Fruit fly (Drosophila melanogaster): Measurements from ENCODE around the gene CG17028.
A peak's percentile ranks its signal among the peaks of the same experiment; 100 is the strongest.

CG17028 gene

DNA sequence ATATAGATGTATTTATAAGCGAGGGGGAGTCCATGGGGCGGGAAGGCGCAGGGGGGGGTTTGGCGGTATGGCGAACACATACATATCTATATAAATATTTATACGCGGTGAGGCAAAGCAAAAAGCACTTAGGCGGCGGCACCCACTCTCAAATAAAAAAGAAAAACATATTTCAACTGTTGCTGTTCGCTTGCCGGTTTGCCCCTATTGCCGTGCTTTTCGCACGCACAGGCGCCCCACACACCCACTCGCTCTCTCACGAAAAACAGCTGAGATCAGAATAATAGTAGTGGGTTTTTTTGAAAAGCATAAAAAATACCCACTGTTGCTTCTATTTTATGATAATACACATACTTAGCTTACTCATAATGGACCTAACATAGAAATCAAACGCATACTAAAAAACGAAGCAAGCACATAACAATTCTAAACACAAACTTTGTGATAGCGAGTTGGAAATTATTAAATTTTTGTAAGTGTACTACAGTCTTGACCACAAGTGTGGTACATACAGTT, 22.9 kb downstream of the CG17028 start (continued):
- TF ChIP-seq Gug (GFP tag; IDR thresholded peaks at IDR 0.05) (peak; percentile 60), CG16779 (tag; optimal IDR thresholded peaks at IDR 0.05) (no peak), Lpt (GFP tag; optimal IDR thresholded peaks at IDR 0.05) (peak; percentile 76), topi (GFP tag; optimal IDR thresholded peaks at IDR 0.05) (peak; percentile 16), cyc (GFP tag; optimal IDR thresholded peaks at IDR 0.05) (peak; percentile 39), pdm3 (GFP tag; optimal IDR thresholded peaks at IDR 0.05) (peak; percentile 80), CG6163 (GFP tag; IDR thresholded peaks at IDR 0.05) (no peak; the same call in 2 of the 3 replicates), CG32006 (GFP tag; optimal IDR thresholded peaks at IDR 0.05) (peak; percentile 91), esn (GFP tag; optimal IDR thresholded peaks at IDR 0.05) (peak; percentile 48), svp (GFP tag) (peak; percentile 74), eg (GFP tag; IDR thresholded peaks at IDR 0.05) (peak; percentile 85), CG3032 (tag; optimal IDR thresholded peaks at IDR 0.05) (peak; percentile 9), Eip78C (GFP tag) (peak; percentile 78), CG7368 (GFP tag; optimal IDR thresholded peaks at IDR 0.05) (no peak), CG10631 (GFP tag; optimal IDR thresholded peaks at IDR 0.05) (peak; percentile 23), fkh (GFP tag; optimal IDR thresholded peaks at IDR 0.05) (peak; percentile 94), net (GFP tag; optimal IDR thresholded peaks at IDR 0.05) (peak; percentile 73), ss (GFP tag; optimal IDR thresholded peaks at IDR 0.05) (no peak), CG31627 (GFP tag; optimal IDR thresholded peaks at IDR 0.05) (peak; percentile 50), CG10669 (GFP tag; optimal IDR thresholded peaks at IDR 0.05) (no peak)

DNA sequence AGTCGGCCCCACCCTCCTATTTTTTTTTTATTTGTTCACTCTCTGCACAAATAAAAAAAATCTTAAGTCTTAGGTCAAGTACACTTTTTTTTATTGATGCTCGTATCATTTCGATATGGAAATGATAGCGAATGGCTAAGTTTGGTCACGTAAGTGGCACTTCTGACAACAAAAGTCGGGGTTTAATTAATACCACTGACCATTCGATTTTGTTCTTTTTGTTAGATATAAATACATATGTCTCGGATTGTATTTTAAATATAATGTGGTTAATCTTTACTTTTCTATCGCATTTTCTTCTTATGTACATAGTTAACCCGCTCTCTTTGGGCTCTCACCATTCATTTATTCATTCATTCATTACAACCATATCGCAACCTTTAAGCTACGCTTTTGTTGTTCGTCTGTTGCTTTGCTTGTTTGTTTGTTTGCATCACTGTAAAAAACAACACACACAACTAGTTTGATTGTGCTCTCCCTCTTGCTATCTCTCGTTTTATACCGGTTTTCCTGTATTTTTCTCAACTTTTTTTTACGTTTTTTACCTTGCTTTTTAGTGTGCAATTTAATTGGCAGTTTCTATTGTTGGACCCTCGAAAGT, 23.9 kb downstream of the CG17028 start:
- peak; percentile 30 for TF ChIP-seq Lpt (GFP tag; optimal IDR thresholded peaks at IDR 0.05)
- TF ChIP-seq dac (GFP tag; optimal IDR thresholded peaks at IDR 0.05), result peak; percentile 29
- peak; percentile 66 for TF ChIP-seq CG16779 (tag; optimal IDR thresholded peaks at IDR 0.05)
- peak; percentile 24 for TF ChIP-seq CG10669 (GFP tag; optimal IDR thresholded peaks at IDR 0.05)
- no peak for TF ChIP-seq Eip93F (GFP tag; optimal IDR thresholded peaks at IDR 0.05)
- no peak for TF ChIP-seq topi (GFP tag; optimal IDR thresholded peaks at IDR 0.05)
- TF ChIP-seq CG8632 (GFP tag; optimal IDR thresholded peaks at IDR 0.05), result no peak
- TF ChIP-seq OdsH (GFP tag; optimal IDR thresholded peaks at IDR 0.05), result peak; percentile 48
- no peak for TF ChIP-seq CG11902 (GFP tag; optimal IDR thresholded peaks at IDR 0.05)
- TF ChIP-seq fkh (GFP tag; optimal IDR thresholded peaks at IDR 0.05), result peak; percentile 39
- TF ChIP-seq achi (GFP tag; optimal IDR thresholded peaks at IDR 0.05), result peak; percentile 12
- peak; percentile 86 for TF ChIP-seq Eip78C (GFP tag)
- TF ChIP-seq CG3919 (GFP tag; optimal IDR thresholded peaks at IDR 0.05), result peak; percentile 10
- TF ChIP-seq CG8119 (GFP tag; IDR thresholded peaks at IDR 0.05), result peak; percentile 77
- TF ChIP-seq CG3032 (tag; optimal IDR thresholded peaks at IDR 0.05), result peak; percentile 8
- TF ChIP-seq CG10631 (GFP tag; optimal IDR thresholded peaks at IDR 0.05), result peak; percentile 9
- 0 out of 2 replicates have a peak, but pooled peaks have one; percentile 30 for TF ChIP-seq Gug (GFP tag; IDR thresholded peaks at IDR 0.05)
- peak; percentile 37 for TF ChIP-seq pdm3 (GFP tag; optimal IDR thresholded peaks at IDR 0.05)
- TF ChIP-seq Eip75B (GFP tag; optimal IDR thresholded peaks at IDR 0.05), result no peak
- TF ChIP-seq Hr4 (GFP tag; optimal IDR thresholded peaks at IDR 0.05), result peak; percentile 82
- no peak for TF ChIP-seq lz (GFP tag; optimal IDR thresholded peaks at IDR 0.05)
- no peak for TF ChIP-seq esn (GFP tag; optimal IDR thresholded peaks at IDR 0.05)
- peak; percentile 76 to 80 for TF ChIP-seq ss (GFP tag; optimal IDR thresholded peaks at IDR 0.05)
- peak; percentile 20 for TF ChIP-seq Sox14 (GFP tag; optimal IDR thresholded peaks at IDR 0.05)
- TF ChIP-seq CG6163 (GFP tag; IDR thresholded peaks at IDR 0.05), result peak; percentile 46; the same call in 2 of the 3 replicates
- peak; percentile 25 for TF ChIP-seq dsx (GFP tag; optimal IDR thresholded peaks at IDR 0.05; ENCODE audit: poor library complexity, severe bottlenecking)
- no peak for TF ChIP-seq CG6792 (GFP tag; optimal IDR thresholded peaks at IDR 0.05)
- peak in 1 of 2 experiments; percentile 3 for TF ChIP-seq salr (GFP tag; optimal IDR thresholded peaks at IDR 0.05)
- peak; percentile 74 for TF ChIP-seq eg (GFP tag; IDR thresholded peaks at IDR 0.05)
- peak; percentile 43 for TF ChIP-seq Ets96B (tag; optimal IDR thresholded peaks at IDR 0.05)
- TF ChIP-seq CG9139 (GFP tag; optimal IDR thresholded peaks at IDR 0.05), result peak; percentile 55
- no peak for TF ChIP-seq CG31627 (GFP tag; optimal IDR thresholded peaks at IDR 0.05)
- no peak for TF ChIP-seq Smox (GFP tag; optimal IDR thresholded peaks at IDR 0.05)
- TF ChIP-seq CG6276 (GFP tag; optimal IDR thresholded peaks at IDR 0.05), result peak; percentile 89
- TF ChIP-seq Hr38 (GFP tag; optimal IDR thresholded peaks at IDR 0.05), result no peak
- TF ChIP-seq svp (GFP tag), result peak; percentile 48
- TF ChIP-seq CG15336 (GFP tag; IDR thresholded peaks at IDR 0.05), result peak; percentile 71
- peak; percentile 80 for TF ChIP-seq CG32006 (GFP tag; optimal IDR thresholded peaks at IDR 0.05)
- TF ChIP-seq CG6808 (GFP tag; optimal IDR thresholded peaks at IDR 0.05), result peak; percentile 61
- TF ChIP-seq acj6 (GFP tag; optimal IDR thresholded peaks at IDR 0.05), result no peak
- peak; percentile 15 for TF ChIP-seq net (GFP tag; optimal IDR thresholded peaks at IDR 0.05)
